Fruit fly (Drosophila melanogaster): ENCODE results near the gene rpr.

rpr gene

dm6 chr3L:18348664-18349063 lies 49.6 kb downstream of the rpr start (continued):
- no peak for TF ChIP-seq Drgx (GFP tag; IDR thresholded peaks at IDR 0.05)
- no peak for TF ChIP-seq D19B (GFP tag; optimal IDR thresholded peaks at IDR 0.05)
- TF ChIP-seq usp (GFP tag; optimal IDR thresholded peaks at IDR 0.05): no peak
- TF ChIP-seq fd96Cb (tag; optimal IDR thresholded peaks at IDR 0.05): peak; percentile 88
- TF ChIP-seq bsh (GFP tag; optimal IDR thresholded peaks at IDR 0.05): peak in 1 of 2 experiments; percentile 89
- TF ChIP-seq Xbp1 (GFP tag; optimal IDR thresholded peaks at IDR 0.05): peak; percentile 65
- no peak for TF ChIP-seq CG31224 (GFP tag; IDR thresholded peaks at IDR 0.05)
- TF ChIP-seq CG31365 (tag; optimal IDR thresholded peaks at IDR 0.05): no peak
- peak; percentile 72 for TF ChIP-seq Ptx1 (GFP tag; IDR thresholded peaks at IDR 0.05)
- peak; percentile 62 for TF ChIP-seq CG17385 (GFP tag; optimal IDR thresholded peaks at IDR 0.05)
- TF ChIP-seq CG34224 (GFP tag; IDR thresholded peaks at IDR 0.05; ENCODE audit: partially characterized antibody): no peak
- TF ChIP-seq ewg (GFP tag; optimal IDR thresholded peaks at IDR 0.05): peak; percentile 17
- peak; percentile 75 for TF ChIP-seq Abd-B (GFP tag; optimal IDR thresholded peaks at IDR 0.05)
- TF ChIP-seq pnt (GFP tag; optimal IDR thresholded peaks at IDR 0.05): peak; percentile 48
- peak; percentile 64 for TF ChIP-seq nau (GFP tag; optimal IDR thresholded peaks at IDR 0.05)
- no peak for TF ChIP-seq Poxn (GFP tag; IDR thresholded peaks at IDR 0.05)
- TF ChIP-seq dysf (GFP tag; IDR thresholded peaks at IDR 0.05): peak; percentile 69; the same call in 2 of the 3 replicates
- peak; percentile 97 for TF ChIP-seq sens (GFP tag)
- peak; percentile 4 for TF ChIP-seq CG1647 (GFP tag; optimal IDR thresholded peaks at IDR 0.05)
- peak; percentile 61; the same call in 1 of the 2 replicates for TF ChIP-seq ranshi (GFP tag; IDR thresholded peaks at IDR 0.05)
- no peak for TF ChIP-seq Dref (GFP tag; IDR thresholded peaks at IDR 0.05)
- TF ChIP-seq fu2 (GFP tag; optimal IDR thresholded peaks at IDR 0.05): no peak
- peak; percentile 79 for TF ChIP-seq grau (tag; optimal IDR thresholded peaks at IDR 0.05)
- TF ChIP-seq schlank (tag; optimal IDR thresholded peaks at IDR 0.05): no peak
- no peak for TF ChIP-seq Dll (GFP tag; IDR thresholded peaks at IDR 0.05; ENCODE audit: partially characterized antibody)
- TF ChIP-seq CG5180 (GFP tag; optimal IDR thresholded peaks at IDR 0.05): peak; percentile 38
- TF ChIP-seq CG1792 (GFP tag; optimal IDR thresholded peaks at IDR 0.05): no peak
- TF ChIP-seq tin (GFP tag; optimal IDR thresholded peaks at IDR 0.05): peak; percentile 75
- TF ChIP-seq ac (GFP tag; optimal IDR thresholded peaks at IDR 0.05): peak; percentile 83
- TF ChIP-seq ato (GFP tag; IDR thresholded peaks at IDR 0.05; ENCODE audit: partially characterized antibody): no peak
- TF ChIP-seq CG15479 (GFP tag; optimal IDR thresholded peaks at IDR 0.05): no peak
- TF ChIP-seq CG14014 (GFP tag; IDR thresholded peaks at IDR 0.05): no peak
- TF ChIP-seq CG32772 (GFP tag; IDR thresholded peaks at IDR 0.05): peak; percentile 30; the same call in 1 of the 2 replicates
- no peak for TF ChIP-seq Hr39 (optimal IDR thresholded peaks at IDR 0.05)
- peak; percentile 38 for TF ChIP-seq ind (GFP tag; optimal IDR thresholded peaks at IDR 0.05)
- TF ChIP-seq Dad (GFP tag; optimal IDR thresholded peaks at IDR 0.05): no peak
- TF ChIP-seq CG8290 (GFP tag; optimal IDR thresholded peaks at IDR 0.05): peak; percentile 55
- TF ChIP-seq CG8290 (tag; optimal IDR thresholded peaks at IDR 0.05): peak in 1 of 2 experiments; percentile 66
- TF ChIP-seq abd-A (tag; optimal IDR thresholded peaks at IDR 0.05): no peak
- TF ChIP-seq ash1 (GFP tag; optimal IDR thresholded peaks at IDR 0.05): no peak
- TF ChIP-seq NFAT (GFP tag; IDR thresholded peaks at IDR 0.05): no peak
- no peak for TF ChIP-seq ftz-f1 (GFP tag; optimal IDR thresholded peaks at IDR 0.05)
- no peak for TF ChIP-seq ab (GFP tag; optimal IDR thresholded peaks at IDR 0.05)
- no peak for TF ChIP-seq Neu2 (GFP tag; optimal IDR thresholded peaks at IDR 0.05; ENCODE audit: borderline replicate concordance)
- peak; percentile 86 for TF ChIP-seq Chrac-16 (GFP tag; optimal IDR thresholded peaks at IDR 0.05)
- TF ChIP-seq CG17186 (GFP tag; optimal IDR thresholded peaks at IDR 0.05): peak; percentile 11
- TF ChIP-seq CG6272 (GFP tag; IDR thresholded peaks at IDR 0.05): 0 out of 2 replicates have a peak, but pooled peaks have one; percentile 25
- TF ChIP-seq wdn (GFP tag; IDR thresholded peaks at IDR 0.05): no peak
- TF ChIP-seq CG18011 (GFP tag; optimal IDR thresholded peaks at IDR 0.05): no peak
- no peak for TF ChIP-seq shn (GFP tag; optimal IDR thresholded peaks at IDR 0.05)
- TF ChIP-seq gem (tag; optimal IDR thresholded peaks at IDR 0.05): peak; percentile 93
- peak; percentile 59 for TF ChIP-seq CG18476 (GFP tag; optimal IDR thresholded peaks at IDR 0.05)

All from whole organism, embryonic.